Worm (Caenorhabditis elegans) whole organism, young adult: Measurements from ENCODE around the gene srx-76.

ENCODE experiments used
- B0035.1 ChIP-seq: sonication (generic microtip); optimal IDR thresholded peaks from 2 replicates; lab custom pipeline; 2016; ENCODE audit warnings: missing genetic modification characterization, mild to moderate bottlenecking, missing compliant biosample characterization, missing genotype, missing genetic modification reagents
- K12H6.12 ChIP-seq: fragments of 200-800 bp; sonication (Bioruptor generic); optimal IDR thresholded peaks from 2 replicates; lab custom pipeline; 2018; ENCODE audit warnings: mild to moderate bottlenecking, missing genetic modification characterization, missing compliant biosample characterization
- ama-1 ChIP-seq, 3 experiments: fragments of 150-350 bp in 1 of 3; sonication (generic microtip) in 2 of 3; optimal IDR thresholded peaks; 2 replicates each; lab custom pipeline; 2014 to 2018; ENCODE audit warnings: missing biosample characterization in 2 of 3, missing genetic modification characterization in 2 of 3, missing genetic modification reagents in 2 of 3
- attf-5 ChIP-seq: fragments of 200-800 bp; sonication (Bioruptor generic); optimal IDR thresholded peaks from 2 replicates; lab custom pipeline; 2018; ENCODE audit warnings: mild to moderate bottlenecking, missing genetic modification characterization, missing compliant biosample characterization
- ceh-100 ChIP-seq: fragments of 200-800 bp; sonication (Bioruptor generic); IDR thresholded peaks from 2 replicates; pipeline ENCODE4 v1.3.6; 2022; ENCODE audit warnings: missing genetic modification reagents, missing genetic modification characterization, missing compliant biosample characterization
- ceh-40 ChIP-seq: fragments of 200-800 bp; sonication (Bioruptor generic); IDR thresholded peaks from 2 replicates; pipeline ENCODE4 v1.3.6; 2022; ENCODE audit warnings: missing genetic modification characterization, missing compliant biosample characterization
- efl-1 ChIP-seq: fragments of 150-350 bp; optimal IDR thresholded peaks from 2 replicates; lab custom pipeline; 2014; ENCODE audit warnings: missing biosample characterization, missing genetic modification reagents, missing genetic modification characterization
- hlh-12 ChIP-seq: sonication (generic microtip); optimal IDR thresholded peaks from 2 replicates; lab custom pipeline; 2016; ENCODE audit warnings: missing genetic modification characterization, missing compliant biosample characterization
- hmg-1.2 ChIP-seq: fragments of 200-800 bp; sonication (Bioruptor generic); IDR thresholded peaks from 2 replicates; pipeline ENCODE4 v1.3.6; 2022; ENCODE audit warnings: missing genetic modification reagents, missing genetic modification characterization, missing compliant biosample characterization
- madf-8 ChIP-seq: fragments of 200-800 bp; sonication (Bioruptor generic); conservative IDR thresholded peaks from 2 replicates; pipeline ENCODE4 v1.3.6; 2022; ENCODE audit warnings: missing genetic modification reagents, missing genetic modification characterization, missing compliant biosample characterization
- mes-4 ChIP-seq: sonication (generic microtip); optimal IDR thresholded peaks from 2 replicates; lab custom pipeline; 2016; ENCODE audit warnings: missing genotype, missing genetic modification characterization, missing compliant biosample characterization
- unc-62 ChIP-seq: fragments of 150-350 bp; optimal IDR thresholded peaks from 2 replicates; lab custom pipeline; 2014; ENCODE audit warnings: missing biosample characterization, missing genetic modification reagents, missing genetic modification characterization
- ztf-28 ChIP-seq: fragments of 200-800 bp; sonication (Bioruptor generic); IDR thresholded peaks from 2 replicates; pipeline ENCODE4 v1.3.6; 2022; ENCODE audit warnings: missing genetic modification reagents, missing genetic modification characterization, missing compliant biosample characterization
- ztf-6 ChIP-seq: fragments of 200-800 bp; sonication (Bioruptor generic); IDR thresholded peaks from 2 replicates; pipeline ENCODE4 v1.3.6; 2022; ENCODE audit warnings: missing genetic modification reagents, missing genetic modification characterization, missing compliant biosample characterization

DNA sequence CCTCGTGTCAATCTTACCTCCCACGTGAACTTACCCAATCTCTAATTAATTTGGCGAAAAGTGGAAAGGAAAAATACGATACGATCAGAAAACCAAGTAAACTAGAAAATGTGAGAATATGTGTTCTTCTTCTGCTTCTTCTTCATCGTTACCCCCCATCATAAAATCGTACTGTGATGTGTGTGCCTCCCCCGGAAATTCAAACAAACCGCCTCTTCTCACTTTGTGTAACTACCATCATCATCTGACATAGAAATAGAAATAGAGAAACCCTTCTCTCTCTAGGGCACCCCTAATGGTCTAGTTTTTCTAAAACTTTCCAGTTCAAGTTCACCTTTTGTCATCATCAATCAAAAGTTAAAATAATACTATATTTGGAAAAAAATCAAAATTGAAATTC, 33.9 kb upstream of the srx-76 start:
- TF ChIP-seq hlh-12 (tag; lab: Kevin White, UChicago): no peak
- no peak for TF ChIP-seq unc-62 (GFP tag; lab: Kevin White, UChicago)
- no peak for TF ChIP-seq ztf-28 (GFP tag; lab: Robert Waterston, UW)
- TF ChIP-seq ceh-40 (GFP tag; lab: Robert Waterston, UW): no peak
- TF ChIP-seq madf-8 (GFP tag; lab: Robert Waterston, UW): no peak
- no peak for TF ChIP-seq B0035.1
- TF ChIP-seq mes-4 (tag; lab: Kevin White, UChicago): no peak
- no peak for TF ChIP-seq ceh-100
- no peak for TF ChIP-seq efl-1 (GFP tag; lab: Kevin White, UChicago)
- no peak for TF ChIP-seq K12H6.12
- no peak for TF ChIP-seq hmg-1.2 (GFP tag; lab: Robert Waterston, UW)
- TF ChIP-seq ama-1 (optimal IDR thresholded peaks at IDR 0.05; lab: Kevin White, UChicago): no peak
- TF ChIP-seq ama-1 (GFP tag; optimal IDR thresholded peaks at IDR 0.05; lab: Kevin White, UChicago): no peak
- TF ChIP-seq ztf-6 (GFP tag; lab: Robert Waterston, UW): no peak
- TF ChIP-seq attf-5: no peak
